Worm (Caenorhabditis elegans) whole organism, late embryonic: ENCODE data around the gene irld-51.

ENCODE experiments used
- ama-1 ChIP-seq: fragments of 150-350 bp; optimal IDR thresholded peaks from 2 replicates; lab custom pipeline; 2014
- ceh-45 ChIP-seq: fragments of 200-800 bp; sonication (Bioruptor generic); IDR thresholded peaks from 2 replicates; pipeline ENCODE4 v1.3.6; 2022; ENCODE audit warnings: missing genetic modification reagents, missing genetic modification characterization, missing compliant biosample characterization
- ceh-6 ChIP-seq: fragments of 200-800 bp; sonication (Bioruptor generic); optimal IDR thresholded peaks from 2 replicates; lab custom pipeline; 2018; ENCODE audit warnings: mild to moderate bottlenecking, missing genetic modification characterization, missing compliant biosample characterization
- dve-1 ChIP-seq: sonication (generic microtip); optimal IDR thresholded peaks from 2 replicates; lab custom pipeline; 2017; ENCODE audit warnings: antibody characterized with exemption, mild to moderate bottlenecking, missing genetic modification characterization, missing compliant biosample characterization
- hlh-30 ChIP-seq: sonication (generic microtip); optimal IDR thresholded peaks from 2 replicates; lab custom pipeline; 2017; ENCODE audit warnings: antibody characterized with exemption, missing genetic modification characterization, missing compliant biosample characterization; ENCODE audit not compliant: insufficient read depth
- hlh-8 ChIP-seq: sonication (generic microtip); optimal IDR thresholded peaks from 2 replicates; lab custom pipeline; 2016; ENCODE audit warnings: missing genotype, missing genetic modification characterization, missing compliant biosample characterization
- lim-6 ChIP-seq: sonication (generic microtip); optimal IDR thresholded peaks from 2 replicates; lab custom pipeline; 2016; ENCODE audit warnings: missing genetic modification characterization, missing compliant biosample characterization
- lin-11 ChIP-seq: fragments of 200-800 bp; sonication (Bioruptor generic); optimal IDR thresholded peaks from 2 replicates; lab custom pipeline; 2018; ENCODE audit warnings: mild to moderate bottlenecking, missing genetic modification characterization, missing compliant biosample characterization
- nfya-1 ChIP-seq: sonication (generic microtip); optimal IDR thresholded peaks from 2 replicates; lab custom pipeline; 2017; ENCODE audit warnings: missing genetic modification characterization, mild to moderate bottlenecking, missing compliant biosample characterization, antibody characterized with exemption, moderate library complexity
- pax-1 ChIP-seq: fragments of 150-350 bp; optimal IDR thresholded peaks from 2 replicates; lab custom pipeline; 2014; ENCODE audit warnings: missing biosample characterization, missing genetic modification characterization
- pha-2 ChIP-seq: sonication (generic microtip); optimal IDR thresholded peaks from 2 replicates; lab custom pipeline; 2017; ENCODE audit warnings: mild to moderate bottlenecking, missing genetic modification characterization, missing compliant biosample characterization
- pha-4 ChIP-seq: fragments of 150-350 bp; optimal IDR thresholded peaks from 2 replicates; lab custom pipeline; 2018; ENCODE audit warnings: missing biosample characterization, missing genetic modification reagents, missing genetic modification characterization
- tbx-7 ChIP-seq: sonication (generic microtip); optimal IDR thresholded peaks from 2 replicates; lab custom pipeline; 2016; ENCODE audit warnings: missing genotype, missing genetic modification characterization, missing compliant biosample characterization

ce11 chrII:2967064-2967463 is 14.5 kb upstream of the irld-51 start:
- TF ChIP-seq dve-1 (tag; lab: Kevin White, UChicago) = no peak
- TF ChIP-seq pax-1 (tag; lab: Kevin White, UChicago) = no peak
- no peak for TF ChIP-seq pha-2 (tag; lab: Kevin White, UChicago)
- TF ChIP-seq pha-4 (tag; lab: Kevin White, UChicago) = no peak
- no peak for TF ChIP-seq hlh-30 (tag; lab: Kevin White, UChicago)
- no peak for TF ChIP-seq ama-1 (lab: Kevin White, UChicago)
- no peak for TF ChIP-seq hlh-8
- TF ChIP-seq tbx-7 (tag; lab: Kevin White, UChicago) = no peak
- no peak for TF ChIP-seq lin-11 (tag; lab: Kevin White, UChicago)
- no peak for TF ChIP-seq lim-6
- no peak for TF ChIP-seq nfya-1
- TF ChIP-seq ceh-45 (GFP tag; lab: Robert Waterston, UW) = no peak
- no peak for TF ChIP-seq ceh-6
